Worm (Caenorhabditis elegans) whole organism, young adult: ENCODE measurements around the gene ttr-17.
A peak's percentile ranks its signal among the peaks of the same experiment; 100 is the strongest.

Source experiments
- B0336.3 ChIP-seq: fragments of 200-800 bp; sonication (Bioruptor generic); IDR thresholded peaks from 2 replicates; pipeline ENCODE4 v1.3.6; 2022; ENCODE audit warnings: missing genetic modification characterization, missing compliant biosample characterization
- C06A6.2 ChIP-seq: fragments of 200-800 bp; sonication (Bioruptor generic); conservative IDR thresholded peaks from 2 replicates; pipeline ENCODE4 v1.3.6; 2022; ENCODE audit warnings: missing genetic modification characterization, missing compliant biosample characterization
- F23B12.7 ChIP-seq: sonication (generic microtip); optimal IDR thresholded peaks from 2 replicates; lab custom pipeline; 2017; ENCODE audit warnings: missing genetic modification characterization, mild to moderate bottlenecking, missing compliant biosample characterization, antibody characterized with exemption, moderate library complexity; ENCODE audit not compliant: insufficient read depth
- F33H1.4 ChIP-seq: fragments of 200-800 bp; sonication (Bioruptor generic); IDR thresholded peaks from 2 replicates; pipeline ENCODE4 v1.3.6; 2022; ENCODE audit warnings: missing genetic modification reagents, missing genetic modification characterization, missing compliant biosample characterization
- F49E8.2 ChIP-seq: sonication (generic microtip); optimal IDR thresholded peaks from 3 replicates; lab custom pipeline; 2017; ENCODE audit warnings: missing genetic modification characterization, mild to moderate bottlenecking, missing compliant biosample characterization, antibody characterized with exemption, moderate library complexity; ENCODE audit not compliant: insufficient read depth
- F57C9.4 ChIP-seq: sonication (generic microtip); optimal IDR thresholded peaks from 2 replicates; lab custom pipeline; 2017; ENCODE audit warnings: mild to moderate bottlenecking, missing genetic modification characterization, missing compliant biosample characterization
- Y67H2A.10 ChIP-seq: fragments of 200-800 bp; sonication (Bioruptor generic); conservative IDR thresholded peaks from 2 replicates; pipeline ENCODE4 v1.3.6; 2022; ENCODE audit warnings: missing genetic modification reagents, missing genetic modification characterization, missing compliant biosample characterization
- Y79H2A.3 ChIP-seq: fragments of 200-800 bp; sonication (Bioruptor generic); conservative IDR thresholded peaks from 2 replicates; pipeline ENCODE4 v1.3.6; 2022; ENCODE audit warnings: missing genetic modification reagents, missing genetic modification characterization, missing compliant biosample characterization
- akir-1 ChIP-seq: fragments of 200-800 bp; sonication (Bioruptor generic); optimal IDR thresholded peaks from 2 replicates; lab custom pipeline; 2018; ENCODE audit warnings: mild to moderate bottlenecking, missing genetic modification characterization, moderate library complexity, missing compliant biosample characterization
- ama-1 ChIP-seq, 3 experiments: fragments of 150-350 bp in 1 of 3; sonication (generic microtip) in 2 of 3; optimal IDR thresholded peaks; 2 replicates each; lab custom pipeline; 2014 to 2018; ENCODE audit warnings: missing biosample characterization in 2 of 3, missing genetic modification characterization in 2 of 3, missing genetic modification reagents in 2 of 3
- aptf-2 ChIP-seq: fragments of 200-800 bp; sonication (Bioruptor generic); conservative IDR thresholded peaks from 2 replicates; pipeline ENCODE4 v1.3.6; 2022; ENCODE audit warnings: missing genetic modification reagents, missing genetic modification characterization, missing compliant biosample characterization
- athp-1 ChIP-seq: sonication (generic microtip); optimal IDR thresholded peaks from 2 replicates; lab custom pipeline; 2017; ENCODE audit warnings: mild to moderate bottlenecking, missing genetic modification characterization, missing compliant biosample characterization
- attf-3 ChIP-seq: fragments of 200-800 bp; sonication (Bioruptor generic); conservative IDR thresholded peaks from 2 replicates; pipeline ENCODE4 v1.3.6; 2022; ENCODE audit warnings: missing genetic modification reagents, missing genetic modification characterization, missing compliant biosample characterization
- attf-5 ChIP-seq: fragments of 200-800 bp; sonication (Bioruptor generic); optimal IDR thresholded peaks from 2 replicates; lab custom pipeline; 2018; ENCODE audit warnings: mild to moderate bottlenecking, missing genetic modification characterization, missing compliant biosample characterization
- bed-2 ChIP-seq: fragments of 200-800 bp; sonication (Bioruptor generic); IDR thresholded peaks from 2 replicates; pipeline ENCODE4 v1.3.6; 2022; ENCODE audit warnings: missing genetic modification reagents, missing genetic modification characterization, missing compliant biosample characterization
- cebp-1 ChIP-seq, 2 experiments: fragments of 200-800 bp in 1 of 2; sonication (Bioruptor generic) in 1 of 2; sonication (generic microtip) in 1 of 2; IDR thresholded peaks in 1 of 2; optimal IDR thresholded peaks in 1 of 2; 2 replicates each; pipeline versions ENCODE4 v1.3.6 to Lab custom; 2017 to 2022; ENCODE audit warnings: missing compliant biosample characterization in 2 of 2, missing genetic modification characterization in 2 of 2, mild to moderate bottlenecking in 1 of 2, missing genetic modification reagents in 1 of 2, moderate library complexity in 1 of 2
- ceh-58 ChIP-seq: fragments of 200-800 bp; sonication (Bioruptor generic); IDR thresholded peaks from 2 replicates; pipeline ENCODE4 v1.3.6; 2022; ENCODE audit warnings: missing genetic modification characterization, missing compliant biosample characterization
- dox-1 ChIP-seq: fragments of 200-800 bp; sonication (Bioruptor generic); IDR thresholded peaks from 2 replicates; pipeline ENCODE4 v1.3.6; 2022; ENCODE audit warnings: missing genetic modification reagents, missing genetic modification characterization, missing compliant biosample characterization
- efl-1 ChIP-seq: fragments of 150-350 bp; optimal IDR thresholded peaks from 2 replicates; lab custom pipeline; 2014; ENCODE audit warnings: missing biosample characterization, missing genetic modification reagents, missing genetic modification characterization
- hlh-26 ChIP-seq: fragments of 200-800 bp; sonication (Bioruptor generic); conservative IDR thresholded peaks from 2 replicates; pipeline ENCODE4 v1.3.6; 2022; ENCODE audit warnings: missing genetic modification reagents, missing genetic modification characterization, missing compliant biosample characterization
- hsf-1 ChIP-seq: fragments of 200-800 bp; sonication (Bioruptor generic); IDR thresholded peaks from 2 replicates; pipeline ENCODE4 v1.3.6; 2022; ENCODE audit warnings: missing genetic modification reagents, missing genetic modification characterization, missing compliant biosample characterization
- let-607 ChIP-seq, 2 experiments: fragments of 200-800 bp in 1 of 2; sonication (Bioruptor generic) in 1 of 2; sonication (generic microtip) in 1 of 2; optimal IDR thresholded peaks; 2 replicates each; lab custom pipeline; 2016 to 2018; ENCODE audit warnings: mild to moderate bottlenecking in 2 of 2, missing compliant biosample characterization in 2 of 2, missing genetic modification characterization in 2 of 2, moderate library complexity in 2 of 2, missing genotype in 1 of 2
- lin-40 ChIP-seq: sonication (generic microtip); optimal IDR thresholded peaks from 2 replicates; lab custom pipeline; 2016; ENCODE audit warnings: missing genetic modification characterization, mild to moderate bottlenecking, missing compliant biosample characterization, missing genotype, missing genetic modification reagents
- lin-54 ChIP-seq: fragments of 200-800 bp; sonication (Bioruptor generic); optimal IDR thresholded peaks from 2 replicates; lab custom pipeline; 2018; ENCODE audit warnings: mild to moderate bottlenecking, missing genetic modification characterization, missing compliant biosample characterization
- lsl-1 ChIP-seq: fragments of 200-800 bp; sonication (Bioruptor generic); optimal IDR thresholded peaks from 2 replicates; lab custom pipeline; 2018; ENCODE audit warnings: mild to moderate bottlenecking, missing genetic modification characterization, moderate library complexity, missing compliant biosample characterization
- mcd-1 ChIP-seq: fragments of 200-800 bp; sonication (Bioruptor generic); IDR thresholded peaks from 2 replicates; pipeline ENCODE4 v1.3.6; 2022; ENCODE audit warnings: missing genetic modification reagents, missing genetic modification characterization, missing compliant biosample characterization
- nfya-2 ChIP-seq: fragments of 200-800 bp; sonication (Bioruptor generic); IDR thresholded peaks from 2 replicates; pipeline ENCODE4 v1.3.6; 2022; ENCODE audit warnings: missing genetic modification reagents, missing genetic modification characterization, missing compliant biosample characterization
- nhr-27 ChIP-seq: fragments of 200-800 bp; sonication (Bioruptor generic); optimal IDR thresholded peaks from 2 replicates; lab custom pipeline; 2018; ENCODE audit warnings: mild to moderate bottlenecking, missing genetic modification characterization, moderate library complexity, missing compliant biosample characterization
- nhr-80 ChIP-seq: sonication (generic microtip); optimal IDR thresholded peaks from 2 replicates; lab custom pipeline; 2016; ENCODE audit warnings: missing genetic modification characterization, missing compliant biosample characterization
- nhr-90 ChIP-seq: sonication (generic microtip); optimal IDR thresholded peaks from 2 replicates; lab custom pipeline; 2016; ENCODE audit warnings: missing genotype, mild to moderate bottlenecking, missing genetic modification characterization, missing compliant biosample characterization
- pbrm-1 ChIP-seq: fragments of 200-800 bp; sonication (Bioruptor generic); IDR thresholded peaks from 2 replicates; pipeline ENCODE4 v1.3.6; 2022; ENCODE audit warnings: missing genetic modification reagents, missing genetic modification characterization, missing compliant biosample characterization
- pha-4 ChIP-seq: fragments of 150-350 bp; sonication (generic microtip); optimal IDR thresholded peaks from 2 replicates; lab custom pipeline; 2014; ENCODE audit warnings: missing biosample characterization, missing genetic modification reagents, missing genetic modification characterization
- repo-1 ChIP-seq: sonication (generic microtip); optimal IDR thresholded peaks from 2 replicates; lab custom pipeline; 2017; ENCODE audit warnings: mild to moderate bottlenecking, missing genetic modification characterization, missing compliant biosample characterization
- sea-2 ChIP-seq: fragments of 200-800 bp; sonication (Bioruptor generic); IDR thresholded peaks from 2 replicates; pipeline ENCODE4 v1.3.6; 2022; ENCODE audit warnings: missing genetic modification characterization, missing compliant biosample characterization
- snpc-1.1 ChIP-seq: sonication (generic microtip); optimal IDR thresholded peaks from 2 replicates; lab custom pipeline; 2017; ENCODE audit warnings: missing genetic modification characterization, mild to moderate bottlenecking, missing compliant biosample characterization, antibody characterized with exemption, moderate library complexity, missing genotype, missing genetic modification reagents; ENCODE audit not compliant: insufficient read depth
- tlf-1 ChIP-seq: fragments of 200-800 bp; sonication (Bioruptor generic); optimal IDR thresholded peaks from 2 replicates; lab custom pipeline; 2018; ENCODE audit warnings: mild to moderate bottlenecking, missing genetic modification characterization, missing compliant biosample characterization
- ztf-22 ChIP-seq: fragments of 200-800 bp; sonication (Bioruptor generic); optimal IDR thresholded peaks from 2 replicates; lab custom pipeline; 2018; ENCODE audit warnings: mild to moderate bottlenecking, missing genetic modification characterization, moderate library complexity, missing compliant biosample characterization
- ztf-25 ChIP-seq: fragments of 200-800 bp; sonication (Bioruptor generic); IDR thresholded peaks from 2 replicates; pipeline ENCODE4 v1.3.6; 2022; ENCODE audit warnings: missing genetic modification reagents, missing genetic modification characterization, missing compliant biosample characterization
- ztf-26 ChIP-seq: sonication (generic microtip); optimal IDR thresholded peaks from 2 replicates; lab custom pipeline; 2017; ENCODE audit warnings: missing genetic modification characterization, missing compliant biosample characterization
- ztf-28 ChIP-seq: fragments of 200-800 bp; sonication (Bioruptor generic); IDR thresholded peaks from 2 replicates; pipeline ENCODE4 v1.3.6; 2022; ENCODE audit warnings: missing genetic modification reagents, missing genetic modification characterization, missing compliant biosample characterization
- ztf-3 ChIP-seq: fragments of 200-800 bp; sonication (Bioruptor generic); optimal IDR thresholded peaks from 2 replicates; lab custom pipeline; 2018; ENCODE audit warnings: mild to moderate bottlenecking, missing genetic modification characterization, missing compliant biosample characterization
- ztf-6 ChIP-seq: fragments of 200-800 bp; sonication (Bioruptor generic); IDR thresholded peaks from 2 replicates; pipeline ENCODE4 v1.3.6; 2022; ENCODE audit warnings: missing genetic modification reagents, missing genetic modification characterization, missing compliant biosample characterization

The ttr-17 gene

DNA sequence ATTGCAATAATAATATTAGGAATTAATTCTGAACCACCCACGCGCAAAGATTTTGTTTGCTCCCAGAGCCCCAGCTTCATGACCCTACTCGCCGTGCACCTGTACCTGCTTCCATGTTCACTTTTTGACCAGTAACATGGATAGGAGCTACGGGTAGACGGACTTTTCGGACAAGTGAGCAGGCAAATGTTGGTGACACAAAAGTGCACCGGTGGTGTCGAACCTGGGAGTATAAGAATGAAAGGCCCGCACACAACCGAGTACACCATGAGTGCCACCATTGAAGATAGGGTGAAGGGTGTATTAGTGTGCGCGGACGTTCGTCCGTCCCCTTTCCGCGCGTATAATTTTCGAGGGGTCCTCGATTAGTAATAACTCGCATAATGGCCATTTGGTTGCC lies 40.9 kb downstream of the ttr-17 start (continued):
- peak; percentile 25 for TF ChIP-seq nhr-80 (tag; lab: Kevin White, UChicago)
- peak; percentile 75; the same call in 1 of the 2 replicates for TF ChIP-seq aptf-2 (GFP tag; lab: Robert Waterston, UW)
- TF ChIP-seq hlh-26 (GFP tag; lab: Robert Waterston, UW) = peak; percentile 75; the same call in 1 of the 2 replicates
- TF ChIP-seq nhr-90 (tag; lab: Kevin White, UChicago) = peak; percentile 97
- TF ChIP-seq efl-1 = peak; percentile 18
- peak; percentile 53 for TF ChIP-seq snpc-1.1 (tag; lab: Kevin White, UChicago)
- TF ChIP-seq F49E8.2 (tag; lab: Kevin White, UChicago) = peak; percentile 88
- TF ChIP-seq sea-2 (GFP tag; lab: Robert Waterston, UW) = peak; percentile 79; the same call in 1 of the 2 replicates
- TF ChIP-seq pha-4 (tag; lab: Kevin White, UChicago) = no peak
- TF ChIP-seq F23B12.7 = peak; percentile 49

DNA sequence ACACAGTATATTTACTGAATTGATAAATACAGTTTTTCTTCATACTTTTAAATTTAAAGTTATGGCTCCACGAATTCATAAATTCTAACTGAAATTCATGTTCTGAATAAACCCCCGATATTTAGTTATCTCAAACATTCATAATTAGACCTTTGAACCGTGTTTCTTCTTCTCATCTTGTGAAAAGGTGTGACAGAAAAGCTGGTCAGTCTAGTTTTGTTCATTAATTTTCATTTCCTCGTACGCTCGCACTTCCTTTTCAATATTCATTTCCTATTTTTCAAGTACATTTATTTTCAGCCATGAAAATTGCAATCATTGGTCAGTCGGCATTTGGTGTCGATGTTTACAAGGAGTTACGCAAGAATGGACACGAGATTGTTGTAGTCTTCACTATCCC lies 44.5 kb downstream of the ttr-17 start, which contains the start of gene alh-3:
TSS of gene alh-3 (plus strand) at position 301 of the 400 bp plus-strand sequence.
- TF ChIP-seq nhr-27 (tag; lab: Kevin White, UChicago) = no peak
- peak; percentile 7 for TF ChIP-seq ama-1 (optimal IDR thresholded peaks at IDR 0.05; lab: Kevin White, UChicago)
- no peak for TF ChIP-seq ama-1 (GFP tag; optimal IDR thresholded peaks at IDR 0.05; lab: Kevin White, UChicago)

DNA sequence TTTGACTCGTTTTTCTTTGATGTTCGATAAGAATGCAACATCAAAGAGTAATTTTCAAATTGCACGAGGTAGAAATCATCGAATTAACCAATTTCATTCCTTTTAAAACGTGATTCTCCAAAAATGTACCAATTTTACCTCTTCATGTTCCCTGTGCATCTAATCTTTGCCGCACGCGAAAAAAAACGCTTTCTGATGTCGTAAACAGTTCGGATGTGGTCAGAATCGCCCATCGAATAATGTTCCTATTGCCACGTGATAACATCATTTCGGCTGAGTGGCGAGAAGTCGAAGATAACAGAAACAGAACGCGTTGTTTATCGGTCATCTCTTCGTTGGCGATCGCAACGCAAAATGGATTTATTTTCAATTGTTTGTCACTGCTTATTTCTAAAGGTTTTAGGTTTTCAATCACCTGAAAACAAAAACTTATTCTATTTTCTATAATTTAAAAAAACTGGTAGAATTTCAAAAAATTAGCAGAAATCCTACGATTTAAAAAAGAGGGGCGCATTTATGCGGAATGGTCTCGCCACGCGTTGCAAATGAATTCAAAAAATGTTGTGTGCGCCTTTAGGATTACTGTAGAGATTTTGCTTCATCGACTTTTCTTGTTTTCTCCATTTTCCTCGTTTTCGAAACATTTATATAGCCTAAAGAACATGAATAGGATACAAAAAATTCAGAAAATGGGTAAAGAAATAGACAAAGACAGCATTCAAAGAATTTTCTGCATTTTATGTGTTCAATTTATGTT lies 45.1 kb downstream of the ttr-17 start, which contains the start of gene mogs-1:
TSS of gene mogs-1 (minus strand) at position 417 of the 757 bp plus-strand sequence.
- TF ChIP-seq let-607 (tag; optimal IDR thresholded peaks at IDR 0.05; lab: Kevin White, UChicago) (peak in 1 of 2 experiments; percentile 25), ztf-22 (GFP tag; lab: Kevin White, UChicago) (no peak), ztf-26 (tag; lab: Kevin White, UChicago) (peak; percentile 57), lsl-1 (GFP tag; lab: Kevin White, UChicago) (peak; percentile 64), F57C9.4 (tag; lab: Kevin White, UChicago) (no peak), mcd-1 (GFP tag; lab: Robert Waterston, UW) (0 out of 2 replicates have a peak, but pooled peaks have one; percentile 4), ztf-28 (GFP tag; lab: Robert Waterston, UW) (no peak), ztf-3 (GFP tag; lab: Kevin White, UChicago) (no peak), tlf-1 (no peak), ztf-25 (GFP tag; lab: Robert Waterston, UW) (no peak), cebp-1 (GFP tag; IDR thresholded peaks at IDR 0.05; lab: Robert Waterston, UW) (no peak), cebp-1 (tag; optimal IDR thresholded peaks at IDR 0.05; lab: Kevin White, UChicago) (peak; percentile 39), hsf-1 (no peak), nfya-2 (GFP tag; lab: Robert Waterston, UW) (no peak), lin-54 (GFP tag; lab: Kevin White, UChicago) (peak; percentile 31), bed-2 (no peak), C06A6.2 (GFP tag; lab: Robert Waterston, UW) (no peak; the same call in 1 of the 2 replicates), ztf-6 (GFP tag; lab: Robert Waterston, UW) (no peak), Y67H2A.10 (GFP tag; lab: Robert Waterston, UW) (no peak), nhr-80 (tag; lab: Kevin White, UChicago) (peak; percentile 52), F33H1.4 (GFP tag; lab: Robert Waterston, UW) (peak; percentile 59; the same call in 1 of the 2 replicates), pbrm-1 (GFP tag; lab: Robert Waterston, UW) (no peak), dox-1 (GFP tag; lab: Robert Waterston, UW) (0 out of 2 replicates have a peak, but pooled peaks have one; percentile 42), ceh-58 (GFP tag; lab: Robert Waterston, UW) (no peak), B0336.3 (GFP tag; lab: Robert Waterston, UW) (peak; percentile 32; the same call in 1 of the 2 replicates), repo-1 (tag; lab: Kevin White, UChicago) (peak; percentile 6), akir-1 (GFP tag; lab: Kevin White, UChicago) (no peak), attf-3 (GFP tag; lab: Robert Waterston, UW) (no peak), athp-1 (tag; lab: Kevin White, UChicago) (no peak), lin-40 (tag; lab: Kevin White, UChicago) (no peak), attf-5 (GFP tag; lab: Kevin White, UChicago) (peak; percentile 40), Y79H2A.3 (GFP tag; lab: Robert Waterston, UW) (no peak)
